Worm (Caenorhabditis elegans) whole organism, L3 larva: ENCODE measurements around the gene R07E5.15.

ENCODE experiments used
- ama-1 ChIP-seq: fragments of 150-350 bp; optimal IDR thresholded peaks from 2 replicates; lab custom pipeline; 2018
- ceh-9 ChIP-seq: sonication (generic microtip); optimal IDR thresholded peaks from 2 replicates; lab custom pipeline; 2018; ENCODE audit warnings: missing biosample characterization, missing genetic modification characterization
- egl-27 ChIP-seq: sonication (generic microtip); optimal IDR thresholded peaks from 4 replicates; lab custom pipeline; 2017; ENCODE audit warnings: missing biosample characterization, missing genetic modification reagents, missing genetic modification characterization
- egl-5 ChIP-seq: fragments of 150-350 bp; optimal IDR thresholded peaks from 2 replicates; lab custom pipeline; 2017; ENCODE audit warnings: missing biosample characterization, missing genetic modification reagents, missing genetic modification characterization, inconsistent platforms
- elt-1 ChIP-seq: fragments of 150-350 bp; optimal IDR thresholded peaks from 2 replicates; lab custom pipeline; 2014; ENCODE audit warnings: missing biosample characterization, missing genetic modification characterization
- elt-2 ChIP-seq: sonication (generic microtip); optimal IDR thresholded peaks from 2 replicates; lab custom pipeline; 2016; ENCODE audit warnings: missing genetic modification reagents, mild to moderate bottlenecking, missing genetic modification characterization, missing compliant biosample characterization
- elt-3 ChIP-seq, 3 experiments: fragments of 150-350 bp in 1 of 3; sonication (generic microtip) in 2 of 3; optimal IDR thresholded peaks; 2 replicates in 2 of 3; 4 replicates in 1 of 3; lab custom pipeline; 2014 to 2017; ENCODE audit warnings: missing biosample characterization in 3 of 3, missing genetic modification characterization in 3 of 3
- eor-1 ChIP-seq, 2 experiments: fragments of 150-350 bp; optimal IDR thresholded peaks; 2 replicates each; lab custom pipeline; 2014 to 2018; ENCODE audit warnings: missing biosample characterization in 2 of 2, missing genetic modification characterization in 2 of 2
- jun-1 ChIP-seq: fragments of 150-350 bp; optimal IDR thresholded peaks from 2 replicates; lab custom pipeline; 2014; ENCODE audit warnings: missing biosample characterization, missing genetic modification reagents, missing genetic modification characterization
- mml-1 ChIP-seq: fragments of 150-350 bp; sonication (generic microtip); optimal IDR thresholded peaks from 3 replicates; lab custom pipeline; 2014; ENCODE audit warnings: missing biosample characterization, missing genetic modification characterization
- nfya-1 ChIP-seq: sonication (generic microtip); optimal IDR thresholded peaks from 2 replicates; lab custom pipeline; 2017; ENCODE audit warnings: missing genetic modification characterization, mild to moderate bottlenecking, missing compliant biosample characterization, antibody characterized with exemption, moderate library complexity; ENCODE audit not compliant: insufficient read depth
- nhr-11 ChIP-seq: fragments of 150-350 bp; optimal IDR thresholded peaks from 2 replicates; lab custom pipeline; 2014; ENCODE audit warnings: missing biosample characterization, missing genetic modification characterization
- nhr-23 ChIP-seq: fragments of 150-350 bp; optimal IDR thresholded peaks from 2 replicates; lab custom pipeline; 2014; ENCODE audit warnings: missing biosample characterization, missing genetic modification reagents, missing genetic modification characterization
- nhr-28 ChIP-seq: fragments of 150-350 bp; optimal IDR thresholded peaks from 2 replicates; lab custom pipeline; 2014; ENCODE audit warnings: missing biosample characterization, missing genetic modification characterization
- nhr-43 ChIP-seq: sonication (generic microtip); optimal IDR thresholded peaks from 2 replicates; lab custom pipeline; 2016; ENCODE audit warnings: mild to moderate bottlenecking, missing genetic modification characterization, missing compliant biosample characterization; ENCODE audit not compliant: poor library complexity, severe bottlenecking
- nhr-67 ChIP-seq: fragments of 150-350 bp; optimal IDR thresholded peaks from 2 replicates; lab custom pipeline; 2014; ENCODE audit warnings: missing biosample characterization, missing genetic modification characterization
- nhr-76 ChIP-seq: fragments of 150-350 bp; sonication (generic microtip); optimal IDR thresholded peaks from 5 replicates; lab custom pipeline; 2014; ENCODE audit warnings: missing biosample characterization, missing genetic modification characterization
- pqm-1 ChIP-seq: fragments of 150-350 bp; optimal IDR thresholded peaks from 2 replicates; lab custom pipeline; 2017; ENCODE audit warnings: missing biosample characterization, missing genetic modification characterization, inconsistent platforms
- sea-2 ChIP-seq: fragments of 150-350 bp; sonication (generic microtip); optimal IDR thresholded peaks from 4 replicates; lab custom pipeline; 2014; ENCODE audit warnings: missing biosample characterization, missing genetic modification reagents, missing genetic modification characterization
- skn-1 ChIP-seq: fragments of 150-350 bp; optimal IDR thresholded peaks from 2 replicates; lab custom pipeline; 2014; ENCODE audit warnings: missing biosample characterization, missing genetic modification characterization
- snpc-4 ChIP-seq: fragments of 150-350 bp; optimal IDR thresholded peaks from 2 replicates; lab custom pipeline; 2014; ENCODE audit warnings: missing biosample characterization, missing genetic modification characterization
- tbx-2 ChIP-seq: sonication (generic microtip); optimal IDR thresholded peaks from 2 replicates; lab custom pipeline; 2016; ENCODE audit warnings: mild to moderate bottlenecking, missing genetic modification characterization, missing compliant biosample characterization
- zag-1 ChIP-seq: fragments of 150-350 bp; optimal IDR thresholded peaks from 2 replicates; lab custom pipeline; 2014; ENCODE audit warnings: missing biosample characterization, missing genetic modification characterization

The R07E5.15 gene

DNA sequence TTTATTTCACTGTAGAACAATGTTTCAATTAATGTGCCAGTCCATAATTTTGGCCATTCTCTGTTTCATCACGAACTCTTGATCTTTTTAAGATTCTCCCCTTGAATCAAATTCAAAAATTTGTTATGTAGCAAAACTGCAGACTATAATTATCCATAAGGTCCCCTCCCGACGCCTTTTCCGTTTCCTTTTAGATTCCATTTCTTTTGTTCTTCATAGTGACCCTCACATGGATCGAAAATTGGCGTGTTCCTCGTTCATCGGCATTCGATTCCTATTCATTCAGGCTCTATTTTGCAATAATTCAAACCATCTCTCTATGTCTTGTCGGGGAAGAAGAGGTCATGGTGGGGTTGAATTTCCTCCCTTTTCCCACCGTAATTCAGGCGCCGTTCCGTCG, 43.2 kb downstream of the R07E5.15 start:
- TF ChIP-seq skn-1 (tag; lab: Kevin White, UChicago): no peak
- no peak for TF ChIP-seq ceh-9 (tag; lab: Kevin White, UChicago)
- TF ChIP-seq elt-3 (tag; optimal IDR thresholded peaks at IDR 0.05; lab: Kevin White, UChicago): no peak
- no peak for TF ChIP-seq egl-5
- no peak for TF ChIP-seq mml-1 (tag; lab: Kevin White, UChicago)
- TF ChIP-seq elt-1 (tag; lab: Kevin White, UChicago): no peak
- TF ChIP-seq tbx-2: no peak

DNA sequence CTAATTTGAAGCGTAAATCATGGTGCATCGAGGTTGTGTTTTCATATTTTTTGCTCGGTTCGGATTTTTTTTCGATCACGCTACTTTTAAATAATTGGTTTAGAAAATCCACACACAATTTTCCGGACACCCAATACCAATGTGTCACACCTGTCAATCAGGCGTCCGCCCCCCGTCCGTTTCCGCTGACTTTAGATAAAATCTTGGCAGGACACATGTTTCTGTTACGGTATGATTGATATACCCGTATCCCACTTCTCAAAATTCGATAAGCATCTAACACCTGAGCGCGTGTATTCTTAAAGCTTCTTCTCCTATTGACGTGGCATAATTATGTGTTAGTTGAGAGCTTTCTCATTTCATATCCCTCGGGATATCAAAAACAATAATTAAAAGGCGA, 46.8 kb downstream of the R07E5.15 start:
- no peak for TF ChIP-seq sea-2 (GFP tag; lab: Kevin White, UChicago)
- no peak for TF ChIP-seq elt-3 (tag; optimal IDR thresholded peaks at IDR 0.05; lab: Kevin White, UChicago)
- TF ChIP-seq egl-27 (tag; lab: Kevin White, UChicago): no peak
- no peak for TF ChIP-seq nhr-67 (tag; lab: Kevin White, UChicago)
- no peak for TF ChIP-seq mml-1 (tag; lab: Kevin White, UChicago)
- TF ChIP-seq nhr-76 (tag; lab: Kevin White, UChicago): no peak
- no peak for TF ChIP-seq ceh-9 (tag; lab: Kevin White, UChicago)
- no peak for TF ChIP-seq ama-1 (lab: Kevin White, UChicago)
- TF ChIP-seq pqm-1: no peak
- TF ChIP-seq nhr-43 (tag; lab: Kevin White, UChicago): no peak
- no peak for TF ChIP-seq elt-2
- TF ChIP-seq nhr-11: no peak
- no peak for TF ChIP-seq nhr-28 (tag; lab: Kevin White, UChicago)

ce11 chrIII:4449357-4449756, 48.1 kb downstream of the R07E5.15 start:
- TF ChIP-seq snpc-4 (tag; lab: Kevin White, UChicago) (no peak), ama-1 (lab: Kevin White, UChicago) (no peak), nfya-1 (tag; lab: Kevin White, UChicago) (peak; percentile 41)

DNA sequence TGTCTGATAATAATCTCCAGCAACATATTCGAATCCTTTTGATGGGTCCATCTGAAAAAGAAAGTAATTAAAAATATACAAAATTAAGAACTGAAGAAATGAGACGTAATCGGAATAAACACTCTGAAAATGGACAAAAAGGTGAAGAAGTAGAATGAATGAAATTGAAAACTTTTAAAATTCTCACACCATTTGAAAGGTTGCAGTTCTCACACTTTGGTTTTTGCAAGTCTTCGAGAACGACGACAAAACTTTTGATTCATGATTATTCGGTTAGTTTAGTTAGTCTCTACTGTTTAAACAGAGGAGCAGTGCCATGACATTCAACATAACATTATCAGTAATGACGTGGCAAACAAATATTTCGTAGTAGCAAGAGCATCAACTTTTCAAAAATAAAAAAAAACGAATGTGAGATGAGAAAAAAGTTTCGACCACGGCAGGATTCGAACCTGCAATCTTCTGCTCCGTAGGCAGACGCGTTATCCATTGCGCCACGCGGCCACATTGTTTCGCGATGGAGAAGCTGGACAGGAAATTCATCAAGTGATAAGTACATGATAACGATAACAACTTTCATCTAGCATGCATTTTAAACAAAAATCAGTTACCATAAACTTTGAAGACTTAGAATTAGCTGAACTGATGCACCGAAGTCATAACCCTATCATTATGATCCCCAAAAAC, 48.8 kb downstream of the R07E5.15 start, which contains the start of gene ceh-43:
Gene ceh-43 (minus strand): TSS at position 51 of the 687 bp plus-strand sequence.
- TF ChIP-seq eor-1 (tag; optimal IDR thresholded peaks at IDR 0.05; lab: Kevin White, UChicago) (no peak), elt-2 (peak; percentile 49), nhr-76 (tag; lab: Kevin White, UChicago) (no peak)

DNA sequence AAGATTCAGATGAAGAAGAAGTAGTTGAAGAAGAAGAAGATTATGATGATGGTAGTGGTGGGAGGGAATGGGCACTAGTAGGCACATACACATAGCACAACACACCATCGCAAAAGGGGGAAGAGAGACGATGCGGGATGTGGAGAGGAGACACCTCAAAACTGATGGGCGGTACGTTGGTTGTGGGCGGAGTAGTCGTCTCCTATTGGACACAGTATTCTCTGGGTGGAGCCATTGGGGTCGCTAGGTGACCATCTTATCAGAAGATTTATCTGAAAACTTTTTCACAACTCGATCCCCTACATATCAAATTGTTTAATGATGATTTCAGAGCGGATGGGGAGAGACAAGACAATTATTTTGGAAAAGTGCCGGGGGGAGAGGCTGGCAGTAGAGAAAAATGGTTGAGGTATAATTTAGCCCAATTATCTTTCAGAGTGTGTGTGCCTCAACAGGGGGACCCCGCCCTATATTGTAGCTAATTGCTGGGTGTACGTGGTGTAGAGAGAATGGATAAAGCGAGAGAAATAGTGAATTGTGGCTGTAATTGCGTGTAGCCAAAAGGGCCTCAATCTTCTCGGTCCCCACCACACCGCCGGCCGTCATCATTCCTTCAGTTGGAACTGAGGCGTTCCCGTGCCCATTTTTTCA, 49.7 kb downstream of the R07E5.15 start:
- TF ChIP-seq nhr-23 (tag; lab: Kevin White, UChicago): peak; percentile 9
- TF ChIP-seq elt-2: no peak
- TF ChIP-seq zag-1: no peak
- TF ChIP-seq elt-3 (tag; optimal IDR thresholded peaks at IDR 0.05; lab: Kevin White, UChicago): no peak
- no peak for TF ChIP-seq jun-1 (tag; lab: Kevin White, UChicago)
- TF ChIP-seq nfya-1 (tag; lab: Kevin White, UChicago): peak; percentile 71
